1 worm cellular context compared by ENCODE assay signal in the genomic region with DNA sequence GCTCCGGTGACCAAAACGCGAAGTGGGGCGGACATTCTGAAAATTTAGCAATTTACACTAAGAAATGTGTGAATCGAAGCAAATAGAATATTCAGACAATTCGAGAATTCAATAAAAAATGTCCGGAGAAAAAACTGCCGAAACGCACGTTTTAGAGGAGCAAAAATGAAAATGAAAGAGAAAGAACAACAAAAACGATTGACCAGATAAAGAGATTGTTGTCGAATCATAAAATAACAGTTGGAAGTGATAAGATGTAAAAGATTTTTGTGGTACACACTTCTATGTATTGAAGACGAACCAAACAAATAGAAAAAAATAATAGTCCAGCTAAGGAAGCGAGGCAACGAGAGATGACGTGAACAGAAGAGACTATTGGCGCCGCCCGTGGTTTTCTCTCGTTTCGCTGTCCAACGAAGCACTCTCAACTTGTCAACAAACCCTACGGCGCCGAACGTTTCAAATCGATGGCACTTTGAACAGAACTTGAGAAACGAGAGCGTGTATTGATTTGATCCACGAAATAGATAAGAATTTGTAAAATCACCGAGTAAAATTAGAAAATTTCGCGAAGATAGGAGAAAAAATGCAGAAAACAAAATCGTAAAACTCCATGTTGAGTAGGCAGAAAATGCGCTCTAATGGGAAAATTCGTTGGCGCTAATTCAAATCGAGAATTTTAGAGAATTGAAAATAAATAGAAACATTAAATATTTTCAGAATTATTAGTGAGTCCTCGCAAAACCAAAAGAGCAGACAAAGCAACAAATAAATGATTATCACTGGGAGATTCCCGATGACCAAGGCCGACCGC.
TF ChIP-seq lines count a peak whose summit lies in the region.

Gene mdh-1, minus strand, starts transcription at position 36 of the 814 bp plus-strand sequence.

TF ChIP-seq in whole organism, L1 larva, 84 proteins besides CTCF, POLR2A, EP300 and RAD21 (continued from another document):
- peak in 1 of 2 experiments; percentile 25 for TF ChIP-seq egl-27 (tag; optimal IDR thresholded peaks at IDR 0.05; lab: Kevin White, UChicago)
- no peak for TF ChIP-seq ztf-11 (tag; optimal IDR thresholded peaks at IDR 0.05; lab: Kevin White, UChicago)
- no peak for TF ChIP-seq aha-1 (tag; optimal IDR thresholded peaks at IDR 0.05; lab: Kevin White, UChicago)
- no peak for TF ChIP-seq nhr-76 (tag; optimal IDR thresholded peaks at IDR 0.05; lab: Kevin White, UChicago)
- TF ChIP-seq zip-4 (GFP tag; optimal IDR thresholded peaks at IDR 0.05; lab: Kevin White, UChicago): no peak
